Fruit fly (Drosophila melanogaster): ENCODE results near the gene CG5783.

The CG5783 gene

dm6 chr2L:18148552-18149219 is 7.2 kb upstream of the CG5783 start (continued):
- peak; percentile 91 for TF ChIP-seq MTF-1 (GFP tag; optimal IDR thresholded peaks at IDR 0.05; ENCODE audit: borderline replicate concordance)
- peak; percentile 3 for TF ChIP-seq Six4 (GFP tag; optimal IDR thresholded peaks at IDR 0.05)
- TF ChIP-seq CG11093 (GFP tag; IDR thresholded peaks at IDR 0.05): no peak
- no peak for TF ChIP-seq ro (GFP tag; IDR thresholded peaks at IDR 0.05)
- TF ChIP-seq CG10366 (GFP tag; IDR thresholded peaks at IDR 0.05): no peak; the same call in 1 of the 2 replicates
- TF ChIP-seq prd (optimal IDR thresholded peaks at IDR 0.05): no peak
- no peak; the same call in 2 of the 3 replicates for TF ChIP-seq prd (GFP tag; IDR thresholded peaks at IDR 0.05)
- peak; percentile 71 for TF ChIP-seq org-1 (GFP tag; optimal IDR thresholded peaks at IDR 0.05)
- TF ChIP-seq CG2116 (GFP tag; optimal IDR thresholded peaks at IDR 0.05): peak; percentile 14
- peak; percentile 81 for TF ChIP-seq CG33557 (GFP tag; optimal IDR thresholded peaks at IDR 0.05)
- TF ChIP-seq Scr (GFP tag; IDR thresholded peaks at IDR 0.05; ENCODE audit: partially characterized antibody): no peak
- TF ChIP-seq CG7786 (GFP tag; optimal IDR thresholded peaks at IDR 0.05): no peak
- TF ChIP-seq Xrp1 (GFP tag; IDR thresholded peaks at IDR 0.05): peak; percentile 82
- TF ChIP-seq CG6272 (GFP tag; IDR thresholded peaks at IDR 0.05): no peak
- TF ChIP-seq Dll (GFP tag; IDR thresholded peaks at IDR 0.05; ENCODE audit: partially characterized antibody): no peak
- no peak for TF ChIP-seq tll (GFP tag; optimal IDR thresholded peaks at IDR 0.05)
- peak; percentile 22 for TF ChIP-seq jing (GFP tag; optimal IDR thresholded peaks at IDR 0.05)
- TF ChIP-seq lov (optimal IDR thresholded peaks at IDR 0.05): no peak
- TF ChIP-seq lov (GFP tag; IDR thresholded peaks at IDR 0.05): no peak
- peak; percentile 30; the same call in 1 of the 3 replicates for TF ChIP-seq tgo (GFP tag; IDR thresholded peaks at IDR 0.05)
- no peak for TF ChIP-seq Oaz (GFP tag; IDR thresholded peaks at IDR 0.05)
- TF ChIP-seq CG8924 (tag; optimal IDR thresholded peaks at IDR 0.05): peak; percentile 11
- TF ChIP-seq CG11247 (GFP tag; IDR thresholded peaks at IDR 0.05): no peak
- no peak for TF ChIP-seq E2f1 (GFP tag; IDR thresholded peaks at IDR 0.05)
- TF ChIP-seq CG8089 (GFP tag; optimal IDR thresholded peaks at IDR 0.05): peak; percentile 66
- TF ChIP-seq CG8388 (GFP tag; optimal IDR thresholded peaks at IDR 0.05): peak; percentile 10
- TF ChIP-seq CG17912 (GFP tag; optimal IDR thresholded peaks at IDR 0.05): peak; percentile 60
- peak; percentile 14 to 36 for TF ChIP-seq dpn (GFP tag; optimal IDR thresholded peaks at IDR 0.05)
- TF ChIP-seq nom (GFP tag; optimal IDR thresholded peaks at IDR 0.05): peak; percentile 25
- TF ChIP-seq CG8290 (GFP tag; optimal IDR thresholded peaks at IDR 0.05): peak; percentile 63
- TF ChIP-seq CG8290 (tag; optimal IDR thresholded peaks at IDR 0.05): peak; percentile 46 to 84
- peak; percentile 72 for TF ChIP-seq sd (tag; optimal IDR thresholded peaks at IDR 0.05)
- no peak for TF ChIP-seq CG13624 (GFP tag; optimal IDR thresholded peaks at IDR 0.05)
- TF ChIP-seq CG7556 (GFP tag; optimal IDR thresholded peaks at IDR 0.05): peak; percentile 41
- peak; percentile 86 for TF ChIP-seq CG12071 (GFP tag; optimal IDR thresholded peaks at IDR 0.05)
- peak; percentile 41 for TF ChIP-seq unpg (GFP tag; optimal IDR thresholded peaks at IDR 0.05)
- peak; percentile 90 for TF ChIP-seq Med (GFP tag)
- TF ChIP-seq lilli (GFP tag; optimal IDR thresholded peaks at IDR 0.05): peak; percentile 12

- TF ChIP-seq CG12236 (GFP tag; optimal IDR thresholded peaks at IDR 0.05): no peak
- TF ChIP-seq sqz (GFP tag; optimal IDR thresholded peaks at IDR 0.05): peak; percentile 64
- no peak for TF ChIP-seq Kr (GFP tag; optimal IDR thresholded peaks at IDR 0.05)
- no peak for TF ChIP-seq Max (GFP tag; optimal IDR thresholded peaks at IDR 0.05)
- TF ChIP-seq z (GFP tag; IDR thresholded peaks at IDR 0.05): peak; percentile 85
- peak; percentile 64 for TF ChIP-seq CG10321 (GFP tag; IDR thresholded peaks at IDR 0.05)
- no peak for TF ChIP-seq sr (GFP tag; IDR thresholded peaks at IDR 0.05)
- TF ChIP-seq cad (GFP tag; optimal IDR thresholded peaks at IDR 0.05): peak; percentile 8
- TF ChIP-seq zen (tag; optimal IDR thresholded peaks at IDR 0.05): peak; percentile 48
- peak; percentile 67 for TF ChIP-seq D (optimal IDR thresholded peaks at IDR 0.05)
- no peak for TF ChIP-seq D (GFP tag; optimal IDR thresholded peaks at IDR 0.05)
- peak; percentile 77 for TF ChIP-seq sens (GFP tag)
These were observed 5.9 kb upstream of the CG5783 start for dm6 chr2L:18149903-18150302.

Data from whole organism, embryonic.